Fruit fly (Drosophila melanogaster) whole organism, embryonic: Measurements from ENCODE around the gene CG8925.

Experiments
- CG7745 ChIP-seq: fragments of 200-800 bp; sonication (Bioruptor generic); optimal IDR thresholded peaks from 2 replicates; lab custom pipeline; 2018; ENCODE audit warnings: missing biosample characterization, mild to moderate bottlenecking, missing genetic modification characterization, moderate library complexity
- Jarid2 ChIP-seq: fragments of 200-800 bp; sonication (Bioruptor generic); optimal IDR thresholded peaks from 3 replicates; lab custom pipeline; 2017; ENCODE audit warnings: mild to moderate bottlenecking, missing biosample characterization, missing genetic modification reagents, missing genetic modification characterization
- NfI ChIP-seq: fragments of 200-800 bp; sonication (Bioruptor generic); optimal IDR thresholded peaks from 3 replicates; lab custom pipeline; 2018; ENCODE audit warnings: missing biosample characterization, mild to moderate bottlenecking, missing genetic modification characterization, moderate library complexity

- TF ChIP-seq Jarid2 (GFP tag; lab: Kevin White, UChicago) (no peak), NfI (GFP tag; lab: Kevin White, UChicago) (peak; percentile 56), CG7745 (tag; lab: Kevin White, UChicago) (no peak)
Observed at dm6 chr3R:16146632-16147453, 24.9 kb upstream of the CG8925 start, which contains the start of the genes Mic26-27 and CG5916.
